Worm (Caenorhabditis elegans) whole organism, L3 larva: ENCODE data around the gene C34B4.2.

Experiments used
- ceh-82 ChIP-seq: fragments of 150-350 bp; optimal IDR thresholded peaks from 2 replicates; lab custom pipeline; 2014; ENCODE audit warnings: missing biosample characterization, missing genetic modification characterization
- fos-1 ChIP-seq: fragments of 150-350 bp; optimal IDR thresholded peaks from 2 replicates; lab custom pipeline; 2014; ENCODE audit warnings: missing biosample characterization, missing genetic modification characterization
- nhr-25 ChIP-seq: sonication (generic microtip); optimal IDR thresholded peaks from 2 replicates; lab custom pipeline; 2017; ENCODE audit warnings: missing biosample characterization, missing genetic modification characterization

- no peak for TF ChIP-seq fos-1 (tag; lab: Kevin White, UChicago)
- TF ChIP-seq nhr-25 (tag; lab: Kevin White, UChicago), result no peak
- no peak for TF ChIP-seq ceh-82
Measured at ce11 chrV:13137955-13138354, 55.1 kb downstream of the C34B4.2 start, which contains the start of gene clec-41.
